Fruit fly (Drosophila melanogaster) whole organism: ENCODE results near the gene Jon66Cii.

Source experiments
- CG8478 ChIP-seq: fragments of >200 bp; optimal IDR thresholded peaks from 2 replicates; lab custom pipeline; 2018; ENCODE audit warnings: inconsistent platforms
- Dll ChIP-seq: fragments of >200 bp; optimal IDR thresholded peaks from 2 replicates; lab custom pipeline; 2017
- EcR ChIP-seq, 2 experiments: fragments of >200 bp; optimal IDR thresholded peaks; 2 replicates each; lab custom pipeline; 2017; ENCODE audit warnings: missing biosample characterization in 2 of 2, missing genetic modification characterization in 2 of 2, missing genetic modification reagents in 2 of 2
- pan ChIP-seq: fragments of >200 bp; optimal IDR thresholded peaks from 2 replicates; lab custom pipeline; 2017
- psq ChIP-seq: fragments of >200 bp; optimal IDR thresholded peaks from 2 replicates; lab custom pipeline; 2017
- usp ChIP-seq: fragments of >200 bp; optimal IDR thresholded peaks from 2 replicates; lab custom pipeline; 2017; ENCODE audit warnings: missing biosample characterization, missing genetic modification characterization, mixed read lengths

dm6 chr3L:8440079-8440478, 46.6 kb upstream of the Jon66Cii start:
- TF ChIP-seq CG8478 (lab: Kevin White, UChicago), result no peak
- no peak for TF ChIP-seq pan (lab: Kevin White, UChicago)
- no peak for TF ChIP-seq usp
- TF ChIP-seq psq, result no peak
- no peak for TF ChIP-seq EcR (GFP tag; optimal IDR thresholded peaks at IDR 0.05; lab: Kevin White, UChicago)
- no peak for TF ChIP-seq Dll (lab: Kevin White, UChicago)
